Fruit fly (Drosophila melanogaster): Measurements from ENCODE around the gene dnd.

DNA sequence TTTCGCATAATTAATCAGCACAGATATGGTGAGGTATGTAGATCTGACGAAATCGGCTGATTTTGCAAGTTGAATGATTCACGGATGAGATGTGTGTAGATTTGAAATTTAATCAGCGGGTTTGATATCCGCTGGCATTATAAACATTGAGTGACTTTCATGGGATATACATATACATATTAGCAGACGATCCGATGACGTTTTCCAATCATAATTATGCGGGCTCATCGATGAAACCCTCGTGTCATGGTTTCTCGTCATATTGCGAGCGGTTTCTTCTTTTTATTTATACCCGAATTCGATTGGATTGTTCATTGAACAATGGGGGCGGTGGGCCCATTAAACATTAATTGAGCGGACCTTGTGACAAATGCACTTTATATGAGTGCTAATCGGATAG, 22.7 kb downstream of the dnd start:
- TF ChIP-seq Hr39 (GFP tag; optimal IDR thresholded peaks at IDR 0.05) (no peak), dsx (GFP tag; optimal IDR thresholded peaks at IDR 0.05; ENCODE audit: poor library complexity, severe bottlenecking) (no peak), acj6 (GFP tag; optimal IDR thresholded peaks at IDR 0.05) (no peak), Sox15 (GFP tag; optimal IDR thresholded peaks at IDR 0.05) (no peak), fd59A (GFP tag; optimal IDR thresholded peaks at IDR 0.05) (no peak), CG11762 (GFP tag; optimal IDR thresholded peaks at IDR 0.05; ENCODE audit: insufficient read depth) (no peak), OdsH (GFP tag; optimal IDR thresholded peaks at IDR 0.05) (no peak), CG32006 (GFP tag; optimal IDR thresholded peaks at IDR 0.05) (no peak), Blimp-1 (GFP tag; optimal IDR thresholded peaks at IDR 0.05) (no peak), pdm3 (GFP tag; optimal IDR thresholded peaks at IDR 0.05) (no peak), esn (GFP tag; optimal IDR thresholded peaks at IDR 0.05) (no peak), Sox102F (GFP tag; optimal IDR thresholded peaks at IDR 0.05) (no peak), CG6163 (GFP tag; IDR thresholded peaks at IDR 0.05) (no peak)
